In genomic region chrII:5708154-5708553, ce11 we compare ENCODE assay signal across 6 worm cellular contexts.
TF ChIP-seq lines count a peak whose summit lies in the region.

No protein-coding gene starts in this region.

TF ChIP-seq in whole organism, L1 larva, 84 proteins besides CTCF, POLR2A, EP300 and RAD21:
- TF ChIP-seq unc-98 (GFP tag; IDR thresholded peaks at IDR 0.05; lab: Robert Waterston, UW): no peak
- peak; percentile 42 for TF ChIP-seq tbx-2 (tag; optimal IDR thresholded peaks at IDR 0.05; lab: Kevin White, UChicago)
- no peak for TF ChIP-seq tlp-1 (tag; optimal IDR thresholded peaks at IDR 0.05; lab: Kevin White, UChicago)
- no peak for TF ChIP-seq unc-62 (GFP tag; optimal IDR thresholded peaks at IDR 0.05; lab: Kevin White, UChicago)
- peak; percentile 77 for TF ChIP-seq lin-14 (GFP tag; optimal IDR thresholded peaks at IDR 0.05; lab: Kevin White, UChicago)
- peak; percentile 90 for TF ChIP-seq fkh-10 (GFP tag; optimal IDR thresholded peaks at IDR 0.05; lab: Kevin White, UChicago)
- TF ChIP-seq xbp-1 (tag; optimal IDR thresholded peaks at IDR 0.05; lab: Kevin White, UChicago): no peak
- peak; percentile 4 for TF ChIP-seq nhr-71 (tag; optimal IDR thresholded peaks at IDR 0.05; lab: Kevin White, UChicago)

TF ChIP-seq in whole organism, L2 larva, 48 proteins besides CTCF, POLR2A, EP300 and RAD21 (continues in another document):
- TF ChIP-seq ceh-82 (tag; optimal IDR thresholded peaks at IDR 0.05; lab: Kevin White, UChicago) (no peak), ZK546.5 (tag; optimal IDR thresholded peaks at IDR 0.05; lab: Kevin White, UChicago) (no peak), nhr-11 (tag; optimal IDR thresholded peaks at IDR 0.05; lab: Kevin White, UChicago) (no peak), elt-1 (tag; optimal IDR thresholded peaks at IDR 0.05; lab: Kevin White, UChicago) (no peak), sem-4 (tag; optimal IDR thresholded peaks at IDR 0.05; lab: Kevin White, UChicago) (peak; percentile 38), unc-55 (GFP tag; optimal IDR thresholded peaks at IDR 0.05; lab: Kevin White, UChicago) (peak; percentile 28), mdl-1 (tag; optimal IDR thresholded peaks at IDR 0.05; lab: Kevin White, UChicago) (no peak), lin-11 (tag; optimal IDR thresholded peaks at IDR 0.05; lab: Kevin White, UChicago) (no peak), nhr-25 (tag; optimal IDR thresholded peaks at IDR 0.05; lab: Kevin White, UChicago) (no peak), lin-39 (tag; optimal IDR thresholded peaks at IDR 0.05; lab: Kevin White, UChicago) (no peak), R02D3.7 (tag; optimal IDR thresholded peaks at IDR 0.05; lab: Kevin White, UChicago) (no peak), ceh-16 (tag; optimal IDR thresholded peaks at IDR 0.05; lab: Kevin White, UChicago) (no peak), peb-1 (tag; optimal IDR thresholded peaks at IDR 0.05; lab: Kevin White, UChicago) (no peak), elt-3 (tag; optimal IDR thresholded peaks at IDR 0.05; lab: Kevin White, UChicago) (no peak), crh-2 (tag; optimal IDR thresholded peaks at IDR 0.05; lab: Kevin White, UChicago) (no peak), lsy-2 (tag; optimal IDR thresholded peaks at IDR 0.05; lab: Kevin White, UChicago) (peak in 1 of 2 experiments; percentile 19), unc-62 (GFP tag; optimal IDR thresholded peaks at IDR 0.05; lab: Kevin White, UChicago) (no peak), unc-39 (tag; optimal IDR thresholded peaks at IDR 0.05; lab: Kevin White, UChicago) (no peak)

TF ChIP-seq in whole organism, L3 larva, 47 proteins besides CTCF, POLR2A, EP300 and RAD21:
- no peak for TF ChIP-seq aly-2 (tag; optimal IDR thresholded peaks at IDR 0.05; lab: Kevin White, UChicago)
- TF ChIP-seq fkh-10 (GFP tag; optimal IDR thresholded peaks at IDR 0.05; lab: Kevin White, UChicago): peak; percentile 95
- TF ChIP-seq nfya-1 (tag; optimal IDR thresholded peaks at IDR 0.05; lab: Kevin White, UChicago; ENCODE audit: insufficient read depth): peak; percentile 18
- no peak for TF ChIP-seq ceh-9 (tag; optimal IDR thresholded peaks at IDR 0.05; lab: Kevin White, UChicago)
- TF ChIP-seq ama-1 (optimal IDR thresholded peaks at IDR 0.05; lab: Kevin White, UChicago): no peak

TF ChIP-seq in whole organism, L4 larva, 104 proteins besides CTCF, POLR2A, EP300 and RAD21:
- TF ChIP-seq hmg-1.1 (GFP tag; IDR thresholded peaks at IDR 0.05; lab: Robert Waterston, UW): 0 out of 2 replicates have a peak, but pooled peaks have one; percentile 24
- no peak for TF ChIP-seq ceh-44 (GFP tag; IDR thresholded peaks at IDR 0.05; lab: Robert Waterston, UW)
- TF ChIP-seq Y105C5A.15 (GFP tag; IDR thresholded peaks at IDR 0.05; lab: Robert Waterston, UW): no peak
- TF ChIP-seq fkh-10 (GFP tag; optimal IDR thresholded peaks at IDR 0.05; lab: Kevin White, UChicago): peak; percentile 82
- TF ChIP-seq ces-1 (GFP tag; optimal IDR thresholded peaks at IDR 0.05; lab: Kevin White, UChicago): peak; percentile 81
- no peak for TF ChIP-seq Y48G9A.11 (GFP tag; IDR thresholded peaks at IDR 0.05; lab: Robert Waterston, UW)
- peak; percentile 18 for TF ChIP-seq rbr-2 (tag; optimal IDR thresholded peaks at IDR 0.05; lab: Kevin White, UChicago)
- TF ChIP-seq ctbp-1 (GFP tag; IDR thresholded peaks at IDR 0.05; lab: Robert Waterston, UW): peak; percentile 48
- peak in 1 of 2 experiments; percentile 85 for TF ChIP-seq unc-62 (GFP tag; optimal IDR thresholded peaks at IDR 0.05 in 1 of 2; lab: Kevin White, UChicago)
- TF ChIP-seq unc-62 (tag; optimal IDR thresholded peaks at IDR 0.05; lab: Kevin White, UChicago): no peak
- no peak for TF ChIP-seq tag-97 (GFP tag; IDR thresholded peaks at IDR 0.05; lab: Robert Waterston, UW)

TF ChIP-seq in whole organism, late embryonic, 69 proteins besides CTCF, POLR2A, EP300 and RAD21:
- TF ChIP-seq madf-2 (tag; optimal IDR thresholded peaks at IDR 0.05; lab: Kevin White, UChicago) (no peak), unc-42 (tag; optimal IDR thresholded peaks at IDR 0.05; lab: Kevin White, UChicago) (peak; percentile 90)

TF ChIP-seq in whole organism, mixed stage, embryonic, 35 proteins besides CTCF, POLR2A, EP300 and RAD21:
- no peak for TF ChIP-seq zip-8 (tag; optimal IDR thresholded peaks at IDR 0.05; lab: Kevin White, UChicago)
- no peak for TF ChIP-seq ztf-11 (tag; optimal IDR thresholded peaks at IDR 0.05; lab: Kevin White, UChicago)
- TF ChIP-seq ces-1 (GFP tag; optimal IDR thresholded peaks at IDR 0.05; lab: Kevin White, UChicago): peak; percentile 89
- no peak for TF ChIP-seq ham-2 (GFP tag; optimal IDR thresholded peaks at IDR 0.05; lab: Kevin White, UChicago)
- no peak for TF ChIP-seq mep-1 (tag; optimal IDR thresholded peaks at IDR 0.05; lab: Kevin White, UChicago)
- no peak for TF ChIP-seq tbx-8 (GFP tag; optimal IDR thresholded peaks at IDR 0.05; lab: Kevin White, UChicago)

Comparison
In these comparisons a context has a peak if more than half of its experiments do, and no peak if none do; other contexts are left out.
1. Of the 29 proteins assayed by ChIP-seq in both whole organism, L4 larva and whole organism, L1 larva: peak only in whole organism, L4 larva: ces-1; only in whole organism, L1 larva: none; in both: fkh-10; in neither: 26; mixed calls (peak in some experiments, not most) for 1.